Worm (Caenorhabditis elegans): ENCODE measurements around the gene C03G6.21.

DNA sequence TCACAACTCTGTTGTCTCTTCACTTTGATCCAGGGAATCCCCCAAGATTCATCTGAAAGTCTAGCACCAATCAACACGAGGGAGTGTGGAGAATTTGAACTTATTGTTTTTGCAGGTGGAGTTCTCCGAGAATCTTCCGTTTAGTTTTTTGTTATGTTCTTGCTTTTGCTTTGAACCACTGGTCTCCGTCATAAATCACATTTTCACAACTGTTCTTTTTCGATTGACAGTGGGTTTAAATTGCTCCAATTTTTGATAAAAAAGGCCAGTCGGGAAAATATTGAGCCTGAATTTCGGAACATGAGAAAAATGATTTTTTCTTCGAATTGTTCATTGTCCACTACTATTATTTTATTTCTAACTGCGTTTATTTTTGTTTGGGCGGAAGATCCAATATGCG is 34.7 kb downstream of the C03G6.21 start, which contains the start of gene F10G2.10:
- TF ChIP-seq ref-1 (GFP tag; conservative IDR thresholded peaks at IDR 0.05) (no peak), T22C8.4 (GFP tag; IDR thresholded peaks at IDR 0.05) (no peak), ztf-23 (GFP tag; IDR thresholded peaks at IDR 0.05) (no peak), tab-1 (GFP tag; IDR thresholded peaks at IDR 0.05) (no peak)
